Fruit fly (Drosophila melanogaster): ENCODE data around the gene CG15011.

- TF ChIP-seq CG31627 (GFP tag; optimal IDR thresholded peaks at IDR 0.05) (no peak), CG6808 (GFP tag; optimal IDR thresholded peaks at IDR 0.05) (no peak), Eip75B (GFP tag; optimal IDR thresholded peaks at IDR 0.05) (no peak), Hr38 (GFP tag; optimal IDR thresholded peaks at IDR 0.05) (no peak), Gug (GFP tag; IDR thresholded peaks at IDR 0.05) (peak; percentile 47), lz (GFP tag; optimal IDR thresholded peaks at IDR 0.05) (no peak), CG3032 (tag; optimal IDR thresholded peaks at IDR 0.05) (no peak), topi (GFP tag; optimal IDR thresholded peaks at IDR 0.05) (no peak)
Observed at dm6 chr3L:4209731-4210130, 49.2 kb downstream of the CG15011 start.
